Fruit fly (Drosophila melanogaster): ENCODE results near the gene CG1578.

The CG1578 gene

dm6 chrX:11820284-11821075 lies 4.1 kb upstream of the CG1578 start (continued):
- TF ChIP-seq chinmo (GFP tag; IDR thresholded peaks at IDR 0.05; ENCODE audit: partially characterized antibody) (peak; percentile 53; the same call in 1 of the 4 replicates), ind (GFP tag; optimal IDR thresholded peaks at IDR 0.05) (peak; percentile 19), CG14441 (GFP tag; IDR thresholded peaks at IDR 0.05) (peak; percentile 33; the same call in 1 of the 2 replicates)

- peak; percentile 58 for TF ChIP-seq grau (tag; optimal IDR thresholded peaks at IDR 0.05)
- TF ChIP-seq gem (tag; optimal IDR thresholded peaks at IDR 0.05): peak; percentile 22
- peak; percentile 22 for TF ChIP-seq sug (tag; optimal IDR thresholded peaks at IDR 0.05)
- TF ChIP-seq exex (tag; optimal IDR thresholded peaks at IDR 0.05): peak; percentile 9
- TF ChIP-seq Med (GFP tag): peak; percentile 52
- 0 out of 2 replicates have a peak, but pooled peaks have one; percentile 17 for TF ChIP-seq Drgx (GFP tag; IDR thresholded peaks at IDR 0.05)
- peak; percentile 62 for TF ChIP-seq mirr (GFP tag; optimal IDR thresholded peaks at IDR 0.05)
- TF ChIP-seq CG3995 (GFP tag; optimal IDR thresholded peaks at IDR 0.05): no peak
- TF ChIP-seq CG9876 (GFP tag; optimal IDR thresholded peaks at IDR 0.05): no peak
These were observed 3.0 kb upstream of the CG1578 start for dm6 chrX:11819241-11819862.

dm6 chrX:11818767-11819089 lies 2.4 kb upstream of the CG1578 start:
- TF ChIP-seq CG8290 (GFP tag; optimal IDR thresholded peaks at IDR 0.05): no peak
- TF ChIP-seq CG8290 (tag; optimal IDR thresholded peaks at IDR 0.05): no peak
- peak; percentile 67 for TF ChIP-seq yki (optimal IDR thresholded peaks at IDR 0.05)
- no peak for TF ChIP-seq Spps (tag; optimal IDR thresholded peaks at IDR 0.05)
- peak; percentile 41 to 89 for TF ChIP-seq Trl (optimal IDR thresholded peaks at IDR 0.05)
- TF ChIP-seq Trl (GFP tag; optimal IDR thresholded peaks at IDR 0.05): no peak
- peak; percentile 11 for TF ChIP-seq CG3163 (GFP tag; optimal IDR thresholded peaks at IDR 0.05)
- peak; percentile 6 for TF ChIP-seq CG1832 (GFP tag; optimal IDR thresholded peaks at IDR 0.05)

- peak; percentile 83 for TF ChIP-seq gt (GFP tag; IDR thresholded peaks at IDR 0.05)
- TF ChIP-seq CG15011 (GFP tag; optimal IDR thresholded peaks at IDR 0.05): peak; percentile 87
- peak; percentile 26 for TF ChIP-seq YL-1 (GFP tag; optimal IDR thresholded peaks at IDR 0.05)
- peak; percentile 88 for TF ChIP-seq CG16815 (GFP tag; optimal IDR thresholded peaks at IDR 0.05)
- TF ChIP-seq CG3163 (GFP tag; optimal IDR thresholded peaks at IDR 0.05): peak; percentile 89
- peak; percentile 97 for TF ChIP-seq CG17328 (GFP tag; IDR thresholded peaks at IDR 0.05)
- TF ChIP-seq Gsc (GFP tag; IDR thresholded peaks at IDR 0.05): peak; percentile 79; the same call in 1 of the 2 replicates
- TF ChIP-seq pho (GFP tag; optimal IDR thresholded peaks at IDR 0.05): peak; percentile 93
- peak; percentile 69 for TF ChIP-seq B-H2 (GFP tag; optimal IDR thresholded peaks at IDR 0.05)
- peak; percentile 94 for TF ChIP-seq org-1 (GFP tag; optimal IDR thresholded peaks at IDR 0.05)
- TF ChIP-seq CG17359 (tag; optimal IDR thresholded peaks at IDR 0.05): peak; percentile 97
- TF ChIP-seq Dad (GFP tag; optimal IDR thresholded peaks at IDR 0.05): peak; percentile 85
- TF ChIP-seq Chrac-16 (GFP tag; optimal IDR thresholded peaks at IDR 0.05): peak; percentile 95
- peak; percentile 48; the same call in 1 of the 2 replicates for TF ChIP-seq sna (GFP tag; IDR thresholded peaks at IDR 0.05; ENCODE audit: partially characterized antibody)
- peak; percentile 21 for TF ChIP-seq Elba2 (GFP tag; optimal IDR thresholded peaks at IDR 0.05)
- TF ChIP-seq CG3065 (GFP tag; optimal IDR thresholded peaks at IDR 0.05): peak; percentile 77
- no peak for TF ChIP-seq yki (optimal IDR thresholded peaks at IDR 0.05)
- TF ChIP-seq CG14050 (GFP tag; IDR thresholded peaks at IDR 0.05): peak; percentile 95
- TF ChIP-seq tin (GFP tag; optimal IDR thresholded peaks at IDR 0.05): peak; percentile 91
- TF ChIP-seq CG43689 (GFP tag; IDR thresholded peaks at IDR 0.05): peak; percentile 84
- TF ChIP-seq Pdp1 (GFP tag; optimal IDR thresholded peaks at IDR 0.05): peak; percentile 63 to 95
- peak; percentile 95 for TF ChIP-seq Fer1 (GFP tag; optimal IDR thresholded peaks at IDR 0.05)
- TF ChIP-seq lilli (GFP tag; optimal IDR thresholded peaks at IDR 0.05): peak; percentile 96
- TF ChIP-seq emc (GFP tag; optimal IDR thresholded peaks at IDR 0.05): peak; percentile 80
- no peak for TF ChIP-seq fru (optimal IDR thresholded peaks at IDR 0.05)
- TF ChIP-seq croc (GFP tag; conservative IDR thresholded peaks at IDR 0.05): peak; percentile 87
- no peak for TF ChIP-seq crol (GFP tag; IDR thresholded peaks at IDR 0.05)
These were observed 1.9 kb upstream of the CG1578 start for dm6 chrX:11818047-11818766.

Measured in whole organism, embryonic.